Fruit fly (Drosophila melanogaster) whole organism, embryonic: ENCODE results near the gene CG8814.

Experiments
- CG10431 ChIP-seq: fragments of 200-800 bp; sonication (Bioruptor generic); optimal IDR thresholded peaks from 3 replicates; lab custom pipeline; 2018; ENCODE audit warnings: missing biosample characterization, mild to moderate bottlenecking, missing genetic modification characterization
- CG10543 ChIP-seq: fragments of 200-800 bp; sonication (Bioruptor generic); optimal IDR thresholded peaks from 3 replicates; lab custom pipeline; 2017; ENCODE audit warnings: missing biosample characterization, mild to moderate bottlenecking, missing genetic modification characterization, moderate library complexity
- CG11695 ChIP-seq: fragments of 200-800 bp; sonication (Bioruptor generic); IDR thresholded peaks from 3 replicates; pipeline ENCODE4 v1.3.6; 2022; ENCODE audit warnings: missing biosample characterization, missing genetic modification characterization
- CG12155 ChIP-seq: fragments of 200-800 bp; sonication (Bioruptor generic); optimal IDR thresholded peaks from 3 replicates; lab custom pipeline; 2016; ENCODE audit warnings: missing biosample characterization, missing genetic modification characterization
- CG12236 ChIP-seq: fragments of 200-800 bp; sonication (Bioruptor generic); optimal IDR thresholded peaks from 2 replicates; lab custom pipeline; 2016; ENCODE audit warnings: missing biosample characterization, missing genetic modification characterization
- CG12744 ChIP-seq: fragments of 200-800 bp; sonication (Bioruptor generic); optimal IDR thresholded peaks from 2 replicates; lab custom pipeline; 2016; ENCODE audit warnings: missing biosample characterization, missing genetic modification characterization
- CG12769 ChIP-seq: fragments of 200-800 bp; sonication (Bioruptor generic); optimal IDR thresholded peaks from 2 replicates; lab custom pipeline; 2019; ENCODE audit warnings: missing biosample characterization, mild to moderate bottlenecking, missing genetic modification characterization, moderate library complexity
- CG15011 ChIP-seq: fragments of 200-800 bp; sonication (Bioruptor generic); optimal IDR thresholded peaks from 3 replicates; lab custom pipeline; 2018; ENCODE audit warnings: missing biosample characterization, mild to moderate bottlenecking, missing genetic modification characterization
- CG15269 ChIP-seq: fragments of 200-800 bp; sonication (Bioruptor generic); optimal IDR thresholded peaks from 2 replicates; lab custom pipeline; 2018; ENCODE audit warnings: missing biosample characterization, mild to moderate bottlenecking, missing genetic modification characterization, moderate library complexity
- CG17912 ChIP-seq: fragments of 200-800 bp; sonication (Bioruptor generic); optimal IDR thresholded peaks from 2 replicates; lab custom pipeline; 2018; ENCODE audit warnings: missing biosample characterization, mild to moderate bottlenecking, missing genetic modification characterization
- CG18476 ChIP-seq: fragments of 200-800 bp; sonication (Bioruptor generic); optimal IDR thresholded peaks from 2 replicates; lab custom pipeline; 2016; ENCODE audit warnings: missing biosample characterization, mild to moderate bottlenecking, missing genetic modification characterization
- CG3065 ChIP-seq: fragments of 200-800 bp; sonication (Bioruptor generic); optimal IDR thresholded peaks from 2 replicates; lab custom pipeline; 2016; ENCODE audit warnings: missing biosample characterization, missing genetic modification characterization
- CG4707 ChIP-seq: fragments of 200-800 bp; sonication (Bioruptor generic); optimal IDR thresholded peaks from 2 replicates; lab custom pipeline; 2018; ENCODE audit warnings: missing biosample characterization, mild to moderate bottlenecking, missing genetic modification characterization, moderate library complexity
- CG6813 ChIP-seq: fragments of 200-800 bp; sonication (Bioruptor generic); optimal IDR thresholded peaks from 2 replicates; lab custom pipeline; 2017; ENCODE audit warnings: missing biosample characterization, missing genetic modification characterization, mild to moderate bottlenecking, moderate library complexity, missing genetic modification reagents
- CG7963 ChIP-seq: fragments of 200-800 bp; sonication (Bioruptor generic); IDR thresholded peaks from 3 replicates; pipeline ENCODE4 v1.3.6; 2022; ENCODE audit warnings: missing biosample characterization, missing genetic modification characterization; ENCODE audit not compliant: partially characterized antibody
- CoRest ChIP-seq: fragments of 200-800 bp; sonication (Bioruptor generic); optimal IDR thresholded peaks from 3 replicates; lab custom pipeline; 2018; ENCODE audit warnings: missing biosample characterization, mild to moderate bottlenecking, missing genetic modification characterization, moderate library complexity
- D ChIP-seq, 2 experiments: fragments of 200-800 bp in 1 of 2; fragments of >200 bp in 1 of 2; sonication (Bioruptor generic) in 1 of 2; optimal IDR thresholded peaks; 2 replicates in 1 of 2; 3 replicates in 1 of 2; lab custom pipeline; 2017; ENCODE audit warnings: mild to moderate bottlenecking in 1 of 2, missing biosample characterization in 1 of 2, missing genetic modification characterization in 1 of 2, missing genetic modification reagents in 1 of 2
- Dek ChIP-seq: fragments of 200-800 bp; sonication (Bioruptor generic); optimal IDR thresholded peaks from 3 replicates; lab custom pipeline; 2019; ENCODE audit warnings: missing biosample characterization, mild to moderate bottlenecking, missing genetic modification characterization, moderate library complexity
- Doc2 ChIP-seq: fragments of 200-800 bp; sonication (Bioruptor generic); IDR thresholded peaks from 2 replicates; pipeline ENCODE4 v1.3.6; 2022; ENCODE audit warnings: missing biosample characterization, missing genetic modification characterization
- H15 ChIP-seq: fragments of 200-800 bp; sonication (Bioruptor generic); IDR thresholded peaks from 3 replicates; pipeline ENCODE4 v1.3.6; 2022; ENCODE audit warnings: missing biosample characterization, missing genetic modification characterization
- H2.0 ChIP-seq: fragments of 200-800 bp; sonication (Bioruptor generic); IDR thresholded peaks from 2 replicates; pipeline ENCODE4 v1.3.6; 2022; ENCODE audit warnings: missing biosample characterization, missing genetic modification characterization
- HLHmδ ChIP-seq: fragments of 200-800 bp; sonication (Bioruptor generic); optimal IDR thresholded peaks from 2 replicates; lab custom pipeline; 2018; ENCODE audit warnings: missing biosample characterization, mild to moderate bottlenecking, missing genetic modification characterization, moderate library complexity
- HmgZ ChIP-seq: fragments of 200-800 bp; sonication (Bioruptor generic); optimal IDR thresholded peaks from 2 replicates; lab custom pipeline; 2018; ENCODE audit warnings: missing biosample characterization, mild to moderate bottlenecking, missing genetic modification characterization
- Hsf ChIP-seq: fragments of 200-800 bp; sonication (Bioruptor generic); optimal IDR thresholded peaks from 3 replicates; lab custom pipeline; 2016; ENCODE audit warnings: missing biosample characterization, missing genetic modification characterization
- MESR4 ChIP-seq: fragments of 200-800 bp; sonication (Bioruptor generic); optimal IDR thresholded peaks from 2 replicates; lab custom pipeline; 2018; ENCODE audit warnings: missing biosample characterization, mild to moderate bottlenecking, missing genetic modification characterization, moderate library complexity
- Mrtf ChIP-seq: fragments of 200-800 bp; sonication (Bioruptor generic); IDR thresholded peaks from 3 replicates; pipeline ENCODE4 v1.3.6; 2022; ENCODE audit warnings: missing biosample characterization, missing genetic modification characterization
- NC2α ChIP-seq: fragments of 200-800 bp; sonication (Bioruptor generic); optimal IDR thresholded peaks from 2 replicates; lab custom pipeline; 2016; ENCODE audit warnings: missing biosample characterization, missing genetic modification characterization
- NFAT ChIP-seq: fragments of 200-800 bp; sonication (Bioruptor generic); IDR thresholded peaks from 2 replicates; pipeline ENCODE4 v1.3.6; 2022; ENCODE audit warnings: missing biosample characterization, missing genetic modification characterization
- Side ChIP-seq: fragments of 200-800 bp; sonication (Bioruptor generic); optimal IDR thresholded peaks from 2 replicates; lab custom pipeline; 2016; ENCODE audit warnings: missing biosample characterization, missing genetic modification characterization
- Sox100B ChIP-seq: fragments of 200-800 bp; sonication (Bioruptor generic); optimal IDR thresholded peaks from 3 replicates; lab custom pipeline; 2018; ENCODE audit warnings: missing biosample characterization, mild to moderate bottlenecking, missing genetic modification characterization
- Stat92E ChIP-seq, 3 experiments: fragments of >200 bp in 2 of 3; fragments of 200-800 bp in 1 of 3; sonication (Bioruptor generic) in 1 of 3; optimal IDR thresholded peaks; 2 replicates each; lab custom pipeline; 2017 to 2019; ENCODE audit warnings: missing biosample characterization in 3 of 3, missing genetic modification characterization in 3 of 3, mild to moderate bottlenecking in 1 of 3, moderate library complexity in 1 of 3
- abd-A ChIP-seq: fragments of 200-800 bp; sonication (Bioruptor generic); optimal IDR thresholded peaks from 3 replicates; lab custom pipeline; 2019; ENCODE audit warnings: missing biosample characterization, mild to moderate bottlenecking, missing genetic modification characterization, moderate library complexity
- aop ChIP-seq: fragments of 200-800 bp; sonication (Bioruptor generic); IDR thresholded peaks from 2 replicates; pipeline ENCODE4 v1.3.6; 2022; ENCODE audit warnings: missing biosample characterization, missing genetic modification characterization
- ara ChIP-seq: fragments of 200-800 bp; sonication (Bioruptor generic); IDR thresholded peaks from 2 replicates; pipeline ENCODE4 v1.3.6; 2022; ENCODE audit warnings: missing biosample characterization, missing genetic modification characterization
- br ChIP-seq: fragments of >200 bp; optimal IDR thresholded peaks from 2 replicates; lab custom pipeline; 2017
- caup ChIP-seq: fragments of 200-800 bp; sonication (Bioruptor generic); optimal IDR thresholded peaks from 3 replicates; lab custom pipeline; 2017; ENCODE audit warnings: missing biosample characterization, mild to moderate bottlenecking, missing genetic modification characterization, moderate library complexity; ENCODE audit not compliant: severe bottlenecking
- dmrt11E ChIP-seq: fragments of 200-800 bp; sonication (Bioruptor generic); optimal IDR thresholded peaks from 3 replicates; lab custom pipeline; 2018; ENCODE audit warnings: missing biosample characterization, mild to moderate bottlenecking, missing genetic modification characterization, moderate library complexity
- emc ChIP-seq: fragments of 200-800 bp; sonication (Bioruptor generic); optimal IDR thresholded peaks from 2 replicates; lab custom pipeline; 2016; ENCODE audit warnings: missing biosample characterization, missing genetic modification characterization
- ems ChIP-seq: fragments of 200-800 bp; sonication (Bioruptor generic); optimal IDR thresholded peaks from 3 replicates; lab custom pipeline; 2016; ENCODE audit warnings: missing biosample characterization, missing genetic modification characterization
- fu2 ChIP-seq: fragments of 200-800 bp; sonication (Bioruptor generic); optimal IDR thresholded peaks from 2 replicates; lab custom pipeline; 2016; ENCODE audit warnings: missing biosample characterization, missing genetic modification characterization
- nau ChIP-seq: fragments of 200-800 bp; sonication (Bioruptor generic); optimal IDR thresholded peaks from 3 replicates; lab custom pipeline; 2017; ENCODE audit warnings: missing biosample characterization, mild to moderate bottlenecking, missing genetic modification characterization, missing genetic modification reagents
- sd ChIP-seq: fragments of 200-800 bp; sonication (Bioruptor generic); optimal IDR thresholded peaks from 3 replicates; lab custom pipeline; 2018; ENCODE audit warnings: missing biosample characterization, mild to moderate bottlenecking, missing genetic modification characterization, moderate library complexity
- sima ChIP-seq: fragments of 200-800 bp; sonication (Bioruptor generic); optimal IDR thresholded peaks from 2 replicates; lab custom pipeline; 2016; ENCODE audit warnings: missing biosample characterization, missing genetic modification characterization
- so ChIP-seq: fragments of 200-800 bp; sonication (Bioruptor generic); IDR thresholded peaks from 3 replicates; pipeline ENCODE4 v1.3.6; 2022; ENCODE audit warnings: missing biosample characterization, missing genetic modification characterization
- stwl ChIP-seq: fragments of 200-800 bp; sonication (Bioruptor generic); optimal IDR thresholded peaks from 3 replicates; lab custom pipeline; 2018; ENCODE audit warnings: missing biosample characterization, mild to moderate bottlenecking, missing genetic modification characterization, moderate library complexity
- tx ChIP-seq: fragments of 200-800 bp; sonication (Bioruptor generic); optimal IDR thresholded peaks from 2 replicates; lab custom pipeline; 2016; ENCODE audit warnings: missing biosample characterization, missing genetic modification characterization
- usp ChIP-seq: fragments of >200 bp; optimal IDR thresholded peaks from 2 replicates; lab custom pipeline; 2017; ENCODE audit warnings: missing biosample characterization, missing genetic modification characterization
- vvl ChIP-seq: fragments of 200-800 bp; sonication (Bioruptor generic); IDR thresholded peaks from 2 replicates; pipeline ENCODE4 v1.3.6; 2022; ENCODE audit warnings: missing biosample characterization, missing genetic modification characterization
- wek ChIP-seq: fragments of 200-800 bp; sonication (Bioruptor generic); optimal IDR thresholded peaks from 3 replicates; lab custom pipeline; 2018; ENCODE audit warnings: missing biosample characterization, mild to moderate bottlenecking, missing genetic modification characterization, moderate library complexity

The CG8814 gene

dm6 chr2L:2882968-2883702 lies 8.4 kb downstream of the CG8814 start (continued):
- TF ChIP-seq D (optimal IDR thresholded peaks at IDR 0.05; lab: Kevin White, UChicago) (no peak), D (GFP tag; optimal IDR thresholded peaks at IDR 0.05; lab: Kevin White, UChicago) (no peak), CG12769 (tag; lab: Kevin White, UChicago) (peak; percentile 63), fu2 (GFP tag; lab: Kevin White, UChicago) (peak; percentile 18), CG4707 (GFP tag; lab: Kevin White, UChicago) (peak; percentile 23), CG17912 (GFP tag; lab: Kevin White, UChicago) (no peak), tx (GFP tag; lab: Kevin White, UChicago) (peak; percentile 12), Sox100B (GFP tag; lab: Kevin White, UChicago) (peak; percentile 17), nau (GFP tag; lab: Kevin White, UChicago) (peak; percentile 65), aop (peak; percentile 16; the same call in 1 of the 2 replicates), vvl (GFP tag; lab: Robert Waterston, UW) (peak; percentile 45), CG12236 (GFP tag; lab: Kevin White, UChicago) (peak; percentile 26), CG6813 (GFP tag; lab: Kevin White, UChicago) (peak; percentile 74), CG10431 (GFP tag; lab: Kevin White, UChicago) (no peak), MESR4 (GFP tag; lab: Kevin White, UChicago) (peak; percentile 32), dmrt11E (no peak), CG12744 (GFP tag; lab: Kevin White, UChicago) (no peak), br (lab: Kevin White, UChicago) (no peak), Hsf (GFP tag; lab: Kevin White, UChicago) (peak; percentile 49), ara (GFP tag; lab: Robert Waterston, UW) (no peak), CG11695 (no peak), CG7963 (GFP tag; lab: Robert Waterston, UW) (no peak), CG10543 (GFP tag; lab: Kevin White, UChicago) (peak; percentile 20), H2.0 (GFP tag; lab: Robert Waterston, UW) (peak; percentile 48), Stat92E (GFP tag; optimal IDR thresholded peaks at IDR 0.05; lab: Kevin White, UChicago) (no peak), CoRest (peak; percentile 70), wek (GFP tag; lab: Kevin White, UChicago) (peak; percentile 75), NC2α (GFP tag; lab: Kevin White, UChicago) (no peak), CG12155 (peak; percentile 33), HLHmδ (GFP tag; lab: Kevin White, UChicago) (no peak), NFAT (GFP tag; lab: Robert Waterston, UW) (no peak), emc (peak; percentile 26), H15 (GFP tag; lab: Robert Waterston, UW) (no peak), Doc2 (no peak), usp (GFP tag; lab: Kevin White, UChicago) (no peak), CG15269 (tag; lab: Kevin White, UChicago) (peak; percentile 56), HmgZ (peak; percentile 13), CG15011 (GFP tag; lab: Kevin White, UChicago) (no peak), Dek (peak; percentile 62), sima (no peak), Side (GFP tag; lab: Kevin White, UChicago) (peak; percentile 9), CG3065 (GFP tag; lab: Kevin White, UChicago) (no peak), stwl (peak; percentile 56), ems (GFP tag; lab: Kevin White, UChicago) (peak; percentile 28), so (no peak; the same call in 2 of the 3 replicates), CG18476 (GFP tag; lab: Kevin White, UChicago) (peak; percentile 14), abd-A (tag; lab: Kevin White, UChicago) (peak; percentile 37), sd (tag; lab: Kevin White, UChicago) (peak; percentile 3), caup (GFP tag; lab: Kevin White, UChicago) (peak; percentile 26), Mrtf (0 out of 3 replicates have a peak, but pooled peaks have one; percentile 32)
